Worm (Caenorhabditis elegans): ENCODE data around the gene F31E8.5.
A peak's percentile ranks its signal among the peaks of the same experiment; 100 is the strongest.

F31E8.5 gene

DNA sequence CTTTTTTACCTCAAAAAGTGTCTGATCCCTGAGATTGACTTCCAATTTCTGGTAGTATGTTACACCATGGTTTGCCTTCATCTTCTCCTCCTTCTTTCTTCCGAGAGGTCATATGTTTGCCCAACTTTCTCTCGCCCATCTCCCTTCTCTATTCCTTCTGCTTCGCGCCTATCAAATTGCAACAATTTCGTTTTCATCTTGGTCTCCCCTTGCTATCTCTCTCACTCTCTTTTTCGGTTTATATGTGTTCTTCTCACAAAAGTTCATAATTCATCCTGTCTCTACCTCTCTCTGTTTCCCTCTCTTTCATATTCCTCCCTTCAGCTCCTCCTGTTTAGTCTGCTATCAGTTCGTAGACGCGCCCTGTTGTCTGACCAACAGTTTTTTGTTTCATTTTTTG is 19.7 kb upstream of the F31E8.5 start (continued):
- TF ChIP-seq F57A8.1 (GFP tag; optimal IDR thresholded peaks at IDR 0.05) (no peak), nhr-80 (tag; optimal IDR thresholded peaks at IDR 0.05) (peak; percentile 76), B0261.1 (tag; optimal IDR thresholded peaks at IDR 0.05) (no peak), hmg-20 (GFP tag; IDR thresholded peaks at IDR 0.05) (no peak), lin-35 (GFP tag; optimal IDR thresholded peaks at IDR 0.05) (no peak), ztf-25 (GFP tag; IDR thresholded peaks at IDR 0.05) (no peak), zfh-2 (GFP tag; conservative IDR thresholded peaks at IDR 0.05) (peak; percentile 31; the same call in 1 of the 2 replicates), snpc-1.1 (tag; optimal IDR thresholded peaks at IDR 0.05; ENCODE audit: insufficient read depth) (no peak), ZK185.1 (tag; optimal IDR thresholded peaks at IDR 0.05; ENCODE audit: poor library complexity, severe bottlenecking) (no peak), repo-1 (tag; optimal IDR thresholded peaks at IDR 0.05) (no peak), dox-1 (GFP tag; IDR thresholded peaks at IDR 0.05) (peak; percentile 59), zim-3 (tag; optimal IDR thresholded peaks at IDR 0.05) (no peak)

DNA sequence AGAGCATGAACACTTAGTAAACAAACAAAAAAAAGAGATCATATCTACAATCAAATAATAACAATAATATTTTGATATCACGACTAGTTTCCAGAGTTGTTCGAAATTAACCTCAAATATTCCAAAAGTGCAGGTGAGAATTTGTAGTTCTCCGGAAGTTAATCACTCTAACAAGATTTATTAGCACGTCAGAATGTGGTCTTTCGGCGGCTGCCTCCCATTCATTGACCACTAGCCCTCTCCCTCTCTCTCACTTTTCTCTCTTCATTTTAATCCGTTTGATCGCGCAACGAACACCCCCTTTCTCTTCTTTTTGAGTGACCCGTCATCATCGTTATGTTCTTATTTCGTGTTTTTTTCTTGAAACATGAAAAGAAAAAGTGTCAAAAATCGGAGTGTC is 18.7 kb upstream of the F31E8.5 start:
- peak; percentile 52 for TF ChIP-seq nhr-80 (tag; optimal IDR thresholded peaks at IDR 0.05)
- peak; percentile 9 for TF ChIP-seq die-1 (tag; optimal IDR thresholded peaks at IDR 0.05)
- TF ChIP-seq egl-44 (GFP tag; IDR thresholded peaks at IDR 0.05), result no peak
- no peak for TF ChIP-seq Y56A3A.18 (GFP tag; IDR thresholded peaks at IDR 0.05)

DNA sequence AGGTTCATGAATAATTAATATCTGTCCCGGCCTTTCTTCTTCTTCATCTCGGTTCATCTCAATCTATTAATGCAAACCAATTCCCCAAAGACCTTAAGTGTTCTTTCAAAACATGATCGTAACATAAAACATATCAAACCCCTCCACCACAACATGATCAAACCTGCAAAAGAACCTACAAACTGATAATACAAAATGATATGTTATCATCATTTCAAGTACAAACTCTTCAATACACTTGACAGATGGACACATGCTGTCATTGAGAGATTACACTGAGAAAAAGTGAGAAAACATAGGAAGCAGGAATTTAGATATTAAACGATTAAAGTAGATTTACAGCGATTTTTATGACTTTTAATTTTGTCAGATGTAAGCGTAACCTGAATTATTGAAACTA is 17.5 kb upstream of the F31E8.5 start:
- TF ChIP-seq nhr-80 (tag; optimal IDR thresholded peaks at IDR 0.05) (peak; percentile 74), egrh-3 (GFP tag; IDR thresholded peaks at IDR 0.05) (no peak), madf-8 (GFP tag; conservative IDR thresholded peaks at IDR 0.05) (no peak)

DNA sequence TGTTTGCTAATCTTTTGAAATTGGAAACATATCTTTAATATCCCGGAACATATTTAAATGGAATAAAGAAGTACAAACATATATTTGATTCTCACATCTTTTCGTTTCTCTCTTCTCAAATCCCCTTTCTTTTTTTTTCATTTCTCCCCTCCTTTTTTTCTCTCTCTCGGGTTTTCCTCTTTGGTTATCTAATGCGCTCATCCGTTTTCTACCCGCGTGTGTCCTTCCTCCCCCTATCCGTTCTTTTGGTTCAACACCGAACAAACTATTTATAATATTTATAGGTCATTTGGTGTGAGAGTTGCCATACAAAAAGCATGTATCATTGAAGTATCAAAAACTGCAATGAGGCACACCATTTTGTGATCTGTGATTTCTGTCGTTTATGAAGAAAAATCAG is 16.9 kb upstream of the F31E8.5 start:
- TF ChIP-seq F22D6.2 (tag; optimal IDR thresholded peaks at IDR 0.05) (no peak), cebp-1 (GFP tag; IDR thresholded peaks at IDR 0.05) (no peak), cebp-1 (tag; optimal IDR thresholded peaks at IDR 0.05) (no peak), somi-1 (GFP tag; optimal IDR thresholded peaks at IDR 0.05) (peak; percentile 35), lin-40 (tag; optimal IDR thresholded peaks at IDR 0.05) (peak; percentile 9)

DNA sequence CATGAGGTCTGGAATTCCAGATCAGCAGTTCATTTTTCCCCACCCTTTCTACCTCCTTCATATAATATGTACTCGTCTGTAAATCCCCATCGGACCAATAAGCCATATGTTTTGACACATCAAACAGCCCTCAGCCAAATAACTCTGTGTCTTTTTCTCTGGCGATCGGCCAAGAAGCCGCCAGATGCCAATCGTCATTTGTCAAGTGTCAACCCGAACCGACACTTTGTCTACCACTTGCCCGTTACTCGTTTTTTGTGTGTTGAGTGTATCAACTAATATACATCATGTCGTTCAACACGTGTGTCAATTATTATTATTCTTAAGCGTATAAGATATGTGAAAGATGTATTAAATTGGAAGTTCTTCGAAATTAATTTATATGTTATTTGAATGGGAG is 16.2 kb upstream of the F31E8.5 start:
- peak; percentile 3 for TF ChIP-seq nhr-80 (tag; optimal IDR thresholded peaks at IDR 0.05)
- TF ChIP-seq Y56A3A.18 (GFP tag; IDR thresholded peaks at IDR 0.05), result no peak
- TF ChIP-seq F57A8.1 (GFP tag; optimal IDR thresholded peaks at IDR 0.05), result no peak
- TF ChIP-seq attf-6 (GFP tag; IDR thresholded peaks at IDR 0.05), result no peak
- TF ChIP-seq lin-40 (tag; optimal IDR thresholded peaks at IDR 0.05), result no peak
- TF ChIP-seq madf-10 (tag; optimal IDR thresholded peaks at IDR 0.05), result no peak
- TF ChIP-seq lag-1 (GFP tag; IDR thresholded peaks at IDR 0.05), result no peak
- TF ChIP-seq Y67H2A.10 (GFP tag; conservative IDR thresholded peaks at IDR 0.05), result no peak
- no peak for TF ChIP-seq let-607 (tag; optimal IDR thresholded peaks at IDR 0.05)
- no peak for TF ChIP-seq tbx-9 (tag; optimal IDR thresholded peaks at IDR 0.05; ENCODE audit: borderline replicate concordance)
- peak; percentile 3 for TF ChIP-seq K12H6.12 (tag; optimal IDR thresholded peaks at IDR 0.05)

DNA sequence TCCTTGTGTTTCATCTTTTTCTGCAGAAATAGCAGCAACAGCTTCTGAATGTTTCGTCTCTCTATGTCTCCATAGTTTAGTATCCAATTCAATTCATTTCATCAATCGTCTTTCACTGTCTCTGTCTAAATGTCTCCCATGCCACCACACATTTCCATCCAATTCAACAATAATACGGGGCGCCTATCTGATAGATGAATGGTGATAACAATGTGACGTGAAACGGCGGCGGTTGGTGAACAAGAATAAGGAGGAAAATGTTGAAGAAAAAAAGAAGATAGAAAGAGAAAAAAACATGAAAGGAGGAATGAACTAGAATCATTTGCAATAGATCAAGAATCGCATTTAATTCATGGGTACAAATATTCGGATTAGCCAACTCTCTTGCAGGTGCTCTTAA is 15.3 kb upstream of the F31E8.5 start:
- TF ChIP-seq fkh-3 (tag; optimal IDR thresholded peaks at IDR 0.05) (no peak), chd-7 (tag; optimal IDR thresholded peaks at IDR 0.05) (peak; percentile 54), atf-7 (tag; optimal IDR thresholded peaks at IDR 0.05) (peak; percentile 28), ztf-22 (GFP tag; optimal IDR thresholded peaks at IDR 0.05) (peak; percentile 2), akir-1 (GFP tag; optimal IDR thresholded peaks at IDR 0.05) (no peak), let-607 (tag; optimal IDR thresholded peaks at IDR 0.05) (peak in 1 of 2 experiments; percentile 5), ets-4 (GFP tag; optimal IDR thresholded peaks at IDR 0.05) (peak; percentile 16), hsf-1 (GFP tag; IDR thresholded peaks at IDR 0.05) (no peak), ama-1 (optimal IDR thresholded peaks at IDR 0.05) (no peak), ama-1 (GFP tag; optimal IDR thresholded peaks at IDR 0.05) (no peak), nhr-80 (tag; optimal IDR thresholded peaks at IDR 0.05) (peak; percentile 77), cebp-1 (GFP tag; IDR thresholded peaks at IDR 0.05) (no peak), cebp-1 (tag; optimal IDR thresholded peaks at IDR 0.05) (peak; percentile 45), ZK185.1 (tag; optimal IDR thresholded peaks at IDR 0.05; ENCODE audit: poor library complexity, severe bottlenecking) (no peak), T07F8.4 (tag; optimal IDR thresholded peaks at IDR 0.05) (no peak), lin-40 (tag; optimal IDR thresholded peaks at IDR 0.05) (peak; percentile 38), die-1 (tag; optimal IDR thresholded peaks at IDR 0.05) (no peak), unc-62 (GFP tag; optimal IDR thresholded peaks at IDR 0.05) (no peak)
